Worm (Caenorhabditis elegans) whole organism, midembryonic: ENCODE results near the gene rps-5.

Experiments
- T22C8.4 ChIP-seq: fragments of 200-800 bp; sonication (Bioruptor generic); IDR thresholded peaks from 2 replicates; pipeline ENCODE4 v1.3.6; 2022; ENCODE audit warnings: missing genetic modification characterization, missing compliant biosample characterization
- cog-1 ChIP-seq: sonication (generic microtip); optimal IDR thresholded peaks from 2 replicates; lab custom pipeline; 2016; ENCODE audit warnings: missing genetic modification characterization, missing compliant biosample characterization
- klf-2 ChIP-seq: fragments of 200-800 bp; sonication (Bioruptor generic); conservative IDR thresholded peaks from 2 replicates; pipeline ENCODE4 v1.3.6; 2022; ENCODE audit warnings: missing genetic modification reagents, missing genetic modification characterization, missing compliant biosample characterization
- ztf-23 ChIP-seq: fragments of 200-800 bp; sonication (Bioruptor generic); IDR thresholded peaks from 2 replicates; pipeline ENCODE4 v1.3.6; 2022; ENCODE audit warnings: missing genetic modification reagents, missing genetic modification characterization, missing compliant biosample characterization

DNA sequence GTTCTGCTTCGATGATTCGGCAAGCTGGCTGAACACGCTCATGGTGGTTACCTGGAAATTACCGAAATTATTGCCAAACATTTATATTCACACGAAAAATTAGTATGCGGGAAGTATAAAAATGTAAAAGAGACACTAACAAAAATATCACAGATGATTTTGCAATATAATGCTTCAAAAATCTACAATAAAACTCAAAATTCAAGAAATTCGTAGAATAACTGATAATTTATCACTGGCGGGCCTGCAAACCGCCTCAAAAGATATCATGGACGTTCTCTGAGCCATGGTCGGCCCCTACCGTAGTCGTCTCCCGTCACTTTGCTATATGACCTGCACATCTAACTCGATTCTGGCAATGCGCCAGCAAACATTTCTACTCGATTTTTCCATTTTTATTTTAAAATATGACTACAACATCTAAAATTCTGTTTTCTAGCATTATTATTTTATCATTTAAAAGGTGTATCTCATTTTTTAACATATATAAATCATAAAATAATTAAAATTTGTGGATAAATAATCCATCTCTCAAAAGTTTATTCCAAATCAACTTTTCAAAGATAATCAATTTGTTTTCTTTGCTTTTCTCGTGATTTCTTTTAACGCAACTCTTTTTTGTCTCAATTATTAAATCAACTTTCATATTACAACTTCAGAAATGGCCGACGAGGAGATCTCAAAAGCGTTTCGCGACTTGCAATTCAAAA, 38.8 kb upstream of the rps-5 start, which contains the start of the genes F01G4.6 and pfd-1:
- TF ChIP-seq T22C8.4 (GFP tag; lab: Robert Waterston, UW) (no peak), ztf-23 (peak; percentile 68), cog-1 (tag; lab: Kevin White, UChicago) (no peak), klf-2 (no peak)
